Worm (Caenorhabditis elegans): Measurements from ENCODE around the gene C04A11.5.

Gene C04A11.5

ce11 chrX:13702923-13703322 is 38.5 kb downstream of the C04A11.5 start:
- TF ChIP-seq unc-62 (GFP tag; optimal IDR thresholded peaks at IDR 0.05), result no peak

- no peak for TF ChIP-seq unc-62 (GFP tag; optimal IDR thresholded peaks at IDR 0.05)
Measured at ce11 chrX:13706607-13707006, 42.2 kb downstream of the C04A11.5 start, which contains the start of gene K02D3.1. TSS of gene K02D3.1 (plus strand) at chrX:13706907.

- no peak for TF ChIP-seq unc-62 (GFP tag; optimal IDR thresholded peaks at IDR 0.05)
Measured at ce11 chrX:13709060-13709459, 44.7 kb downstream of the C04A11.5 start.

- no peak for TF ChIP-seq unc-62 (GFP tag; optimal IDR thresholded peaks at IDR 0.05)
Measured at ce11 chrX:13711909-13712308, 47.5 kb downstream of the C04A11.5 start, which contains the start of gene K02D3.2. TSS of gene K02D3.2 (minus strand) at chrX:13712009.

- TF ChIP-seq unc-62 (GFP tag; optimal IDR thresholded peaks at IDR 0.05), result no peak
Measured at ce11 chrX:13712992-13713391, 48.6 kb downstream of the C04A11.5 start.

- TF ChIP-seq unc-62 (GFP tag; optimal IDR thresholded peaks at IDR 0.05), result no peak
Measured at ce11 chrX:13713857-13714256, 49.5 kb downstream of the C04A11.5 start, which contains the start of gene K11E4.1. TSS of gene K11E4.1 (plus strand) at chrX:13714157.

ce11 chrX:13714710-13715109 is 50.3 kb downstream of the C04A11.5 start:
- TF ChIP-seq unc-62 (GFP tag; optimal IDR thresholded peaks at IDR 0.05), result no peak

All from whole organism, dauer.